Worm (Caenorhabditis elegans) whole organism, young adult: ENCODE results near the gene F54H5.3.

Source experiments
- dpl-1 ChIP-seq: fragments of 150-350 bp; optimal IDR thresholded peaks from 2 replicates; lab custom pipeline; 2014; ENCODE audit warnings: missing biosample characterization, missing genetic modification reagents, missing genetic modification characterization
- pbrm-1 ChIP-seq: fragments of 200-800 bp; sonication (Bioruptor generic); IDR thresholded peaks from 2 replicates; pipeline ENCODE4 v1.3.6; 2022; ENCODE audit warnings: missing genetic modification reagents, missing genetic modification characterization, missing compliant biosample characterization
- snpc-4 ChIP-seq, 5 experiments: fragments of 150-350 bp in 1 of 5; sonication (generic microtip) in 4 of 5; optimal IDR thresholded peaks; 2 replicates each; lab custom pipeline; 2014 to 2018; ENCODE audit warnings: missing genetic modification characterization in 5 of 5, missing biosample characterization in 3 of 5, antibody characterized with exemption in 2 of 5, mild to moderate bottlenecking in 2 of 5, missing compliant biosample characterization in 2 of 5, missing genotype in 2 of 5, moderate library complexity in 2 of 5, missing genetic modification reagents in 1 of 5

ce11 chrII:6661211-6661610 is 39.2 kb downstream of the F54H5.3 start, which contains the start of gene T19D12.2:
- TF ChIP-seq pbrm-1 (GFP tag; lab: Robert Waterston, UW) (no peak), dpl-1 (GFP tag; lab: Kevin White, UChicago) (no peak), snpc-4 (GFP tag; optimal IDR thresholded peaks at IDR 0.05; lab: Kevin White, UChicago) (no peak), snpc-4 (tag; optimal IDR thresholded peaks at IDR 0.05; lab: Kevin White, UChicago) (no peak)
